Worm (Caenorhabditis elegans) whole organism, L2 larva: ENCODE results near the gene mecr-1.
A peak's percentile ranks its signal among the peaks of the same experiment; 100 is the strongest.

ENCODE experiments used
- C34F6.9 ChIP-seq: fragments of 150-350 bp; optimal IDR thresholded peaks from 2 replicates; lab custom pipeline; 2014; ENCODE audit warnings: missing biosample characterization, missing genetic modification characterization
- F13H6.1 ChIP-seq: sonication (generic microtip); optimal IDR thresholded peaks from 2 replicates; lab custom pipeline; 2016; ENCODE audit warnings: missing genetic modification characterization, missing compliant biosample characterization
- R02D3.7 ChIP-seq: fragments of 150-350 bp; optimal IDR thresholded peaks from 2 replicates; lab custom pipeline; 2014; ENCODE audit warnings: missing biosample characterization, missing genetic modification characterization
- Y55F3AM.14 ChIP-seq: fragments of 200-800 bp; sonication (Bioruptor generic); optimal IDR thresholded peaks from 2 replicates; lab custom pipeline; 2018; ENCODE audit warnings: mild to moderate bottlenecking, missing genetic modification characterization, missing compliant biosample characterization
- ZK546.5 ChIP-seq: sonication (generic microtip); optimal IDR thresholded peaks from 2 replicates; lab custom pipeline; 2017; ENCODE audit warnings: missing biosample characterization, missing genetic modification characterization
- alr-1 ChIP-seq: fragments of 150-350 bp; optimal IDR thresholded peaks from 2 replicates; lab custom pipeline; 2014; ENCODE audit warnings: missing biosample characterization, missing genetic modification characterization
- aly-2 ChIP-seq: fragments of 150-350 bp; optimal IDR thresholded peaks from 2 replicates; lab custom pipeline; 2014; ENCODE audit warnings: missing biosample characterization, missing genetic modification characterization
- ama-1 ChIP-seq: fragments of 150-350 bp; optimal IDR thresholded peaks from 2 replicates; lab custom pipeline; 2018; ENCODE audit warnings: inconsistent platforms
- blmp-1 ChIP-seq: sonication (generic microtip); optimal IDR thresholded peaks from 2 replicates; lab custom pipeline; 2017; ENCODE audit warnings: missing genetic modification characterization, mild to moderate bottlenecking, missing compliant biosample characterization, antibody characterized with exemption, moderate library complexity; ENCODE audit not compliant: insufficient read depth
- ceh-16 ChIP-seq: fragments of 150-350 bp; optimal IDR thresholded peaks from 2 replicates; lab custom pipeline; 2014; ENCODE audit warnings: missing biosample characterization, missing genetic modification characterization
- ceh-82 ChIP-seq: fragments of 150-350 bp; optimal IDR thresholded peaks from 2 replicates; lab custom pipeline; 2014; ENCODE audit warnings: missing biosample characterization, missing genetic modification characterization
- crh-2 ChIP-seq: sonication (generic microtip); optimal IDR thresholded peaks from 2 replicates; lab custom pipeline; 2017; ENCODE audit warnings: missing biosample characterization, missing genetic modification characterization
- dmd-4 ChIP-seq: sonication (generic microtip); optimal IDR thresholded peaks from 2 replicates; lab custom pipeline; 2017; ENCODE audit warnings: missing biosample characterization, missing genetic modification characterization
- elt-1 ChIP-seq: fragments of 150-350 bp; optimal IDR thresholded peaks from 2 replicates; lab custom pipeline; 2014; ENCODE audit warnings: missing biosample characterization, missing genetic modification characterization
- fos-1 ChIP-seq: fragments of 150-350 bp; optimal IDR thresholded peaks from 2 replicates; lab custom pipeline; 2014; ENCODE audit warnings: missing biosample characterization, missing genetic modification characterization
- gmeb-1 ChIP-seq: fragments of 150-350 bp; optimal IDR thresholded peaks from 2 replicates; lab custom pipeline; 2014; ENCODE audit warnings: missing biosample characterization, missing genetic modification characterization
- lin-11 ChIP-seq: fragments of 150-350 bp; sonication (generic microtip); optimal IDR thresholded peaks from 2 replicates; lab custom pipeline; 2014; ENCODE audit warnings: missing biosample characterization, missing genetic modification characterization, inconsistent platforms, mixed read lengths
- lin-13 ChIP-seq: fragments of 150-350 bp; optimal IDR thresholded peaks from 2 replicates; lab custom pipeline; 2014; ENCODE audit warnings: missing biosample characterization, missing genetic modification reagents, missing genetic modification characterization
- lin-39 ChIP-seq: fragments of 150-350 bp; optimal IDR thresholded peaks from 2 replicates; lab custom pipeline; 2014; ENCODE audit warnings: missing biosample characterization, missing genetic modification reagents, missing genetic modification characterization
- lsy-2 ChIP-seq, 2 experiments: fragments of 150-350 bp in 1 of 2; sonication (generic microtip) in 1 of 2; optimal IDR thresholded peaks; 2 replicates each; lab custom pipeline; 2014 to 2017; ENCODE audit warnings: missing biosample characterization in 2 of 2, missing genetic modification characterization in 2 of 2
- mab-5 ChIP-seq: fragments of 150-350 bp; optimal IDR thresholded peaks from 2 replicates; lab custom pipeline; 2014; ENCODE audit warnings: missing biosample characterization, missing genetic modification characterization
- mbf-1 ChIP-seq: sonication (generic microtip); optimal IDR thresholded peaks from 2 replicates; lab custom pipeline; 2017; ENCODE audit warnings: missing biosample characterization, missing genetic modification characterization
- mdl-1 ChIP-seq, 2 experiments: fragments of 150-350 bp in 1 of 2; sonication (generic microtip) in 1 of 2; optimal IDR thresholded peaks; 2 replicates each; lab custom pipeline; 2017; ENCODE audit warnings: missing biosample characterization in 2 of 2, missing genetic modification characterization in 2 of 2
- nhr-10 ChIP-seq: sonication (generic microtip); optimal IDR thresholded peaks from 2 replicates; lab custom pipeline; 2017; ENCODE audit warnings: missing biosample characterization, missing genetic modification characterization
- nhr-129 ChIP-seq: fragments of 150-350 bp; optimal IDR thresholded peaks from 2 replicates; lab custom pipeline; 2014; ENCODE audit warnings: missing biosample characterization, missing genetic modification characterization
- nhr-21 ChIP-seq: fragments of 150-350 bp; optimal IDR thresholded peaks from 2 replicates; lab custom pipeline; 2014; ENCODE audit warnings: missing biosample characterization, missing genetic modification characterization
- nhr-23 ChIP-seq: fragments of 150-350 bp; optimal IDR thresholded peaks from 2 replicates; lab custom pipeline; 2014; ENCODE audit warnings: missing biosample characterization, missing genetic modification reagents, missing genetic modification characterization
- nhr-237 ChIP-seq: fragments of 150-350 bp; optimal IDR thresholded peaks from 2 replicates; lab custom pipeline; 2014; ENCODE audit warnings: missing biosample characterization, missing genetic modification characterization
- nhr-25 ChIP-seq: fragments of 150-350 bp; sonication (generic microtip); optimal IDR thresholded peaks from 3 replicates; lab custom pipeline; 2014; ENCODE audit warnings: missing biosample characterization, missing genetic modification characterization
- nhr-6 ChIP-seq: fragments of 150-350 bp; optimal IDR thresholded peaks from 2 replicates; lab custom pipeline; 2014; ENCODE audit warnings: missing biosample characterization, missing genetic modification characterization
- peb-1 ChIP-seq: fragments of 150-350 bp; optimal IDR thresholded peaks from 2 replicates; lab custom pipeline; 2014; ENCODE audit warnings: missing biosample characterization, missing genetic modification characterization
- sem-4 ChIP-seq: fragments of 150-350 bp; optimal IDR thresholded peaks from 2 replicates; lab custom pipeline; 2014; ENCODE audit warnings: missing biosample characterization, missing genetic modification reagents, missing genetic modification characterization
- skn-1 ChIP-seq: sonication (generic microtip); optimal IDR thresholded peaks from 2 replicates; lab custom pipeline; 2017; ENCODE audit warnings: missing biosample characterization, missing genetic modification characterization
- sma-3 ChIP-seq: sonication (generic microtip); optimal IDR thresholded peaks from 2 replicates; lab custom pipeline; 2016; ENCODE audit warnings: missing genetic modification reagents, missing genetic modification characterization, missing compliant biosample characterization
- sma-9 ChIP-seq, 2 experiments: fragments of 150-350 bp in 1 of 2; sonication (generic microtip) in 1 of 2; optimal IDR thresholded peaks; 2 replicates each; lab custom pipeline; 2014 to 2016; ENCODE audit warnings: missing genetic modification characterization in 2 of 2, mild to moderate bottlenecking in 1 of 2, missing biosample characterization in 1 of 2, missing compliant biosample characterization in 1 of 2, missing genetic modification reagents in 1 of 2, moderate library complexity in 1 of 2
- snpc-4 ChIP-seq: fragments of 150-350 bp; optimal IDR thresholded peaks from 2 replicates; lab custom pipeline; 2014; ENCODE audit warnings: missing biosample characterization, missing genetic modification characterization
- unc-39 ChIP-seq: fragments of 150-350 bp; optimal IDR thresholded peaks from 2 replicates; lab custom pipeline; 2014; ENCODE audit warnings: missing biosample characterization, missing genetic modification characterization
- unc-55 ChIP-seq: fragments of 150-350 bp; sonication (generic microtip); optimal IDR thresholded peaks from 3 replicates; lab custom pipeline; 2014; ENCODE audit warnings: missing biosample characterization, missing genetic modification reagents, missing genetic modification characterization
- unc-62 ChIP-seq: fragments of 150-350 bp; optimal IDR thresholded peaks from 2 replicates; lab custom pipeline; 2014; ENCODE audit warnings: missing biosample characterization, missing genetic modification reagents, missing genetic modification characterization
- zag-1 ChIP-seq: fragments of 150-350 bp; optimal IDR thresholded peaks from 2 replicates; lab custom pipeline; 2014; ENCODE audit warnings: missing biosample characterization, missing genetic modification characterization
- ztf-1 ChIP-seq: fragments of 200-800 bp; sonication (Bioruptor generic); conservative IDR thresholded peaks from 2 replicates; pipeline ENCODE4 v1.3.6; 2022; ENCODE audit warnings: missing genetic modification characterization, missing compliant biosample characterization
- ztf-11 ChIP-seq: sonication (generic microtip); optimal IDR thresholded peaks from 2 replicates; lab custom pipeline; 2017; ENCODE audit warnings: missing biosample characterization, missing genetic modification characterization
- ztf-4 ChIP-seq: fragments of 150-350 bp; optimal IDR thresholded peaks from 2 replicates; lab custom pipeline; 2014; ENCODE audit warnings: missing biosample characterization, missing genetic modification characterization

Gene mecr-1

ce11 chrII:13198845-13199244 lies 11.7 kb upstream of the mecr-1 start:
- TF ChIP-seq nhr-129 (tag; lab: Kevin White, UChicago), result no peak
- no peak for TF ChIP-seq alr-1 (tag; lab: Kevin White, UChicago)
- TF ChIP-seq ceh-16 (tag; lab: Kevin White, UChicago), result no peak
- TF ChIP-seq mdl-1 (tag; optimal IDR thresholded peaks at IDR 0.05; lab: Kevin White, UChicago), result no peak
- TF ChIP-seq peb-1, result no peak
- no peak for TF ChIP-seq nhr-10 (tag; lab: Kevin White, UChicago)
- no peak for TF ChIP-seq crh-2 (tag; lab: Kevin White, UChicago)
- no peak for TF ChIP-seq ztf-11 (tag; lab: Kevin White, UChicago)
- TF ChIP-seq sma-3 (GFP tag; lab: Kevin White, UChicago), result no peak
- no peak for TF ChIP-seq snpc-4 (tag; lab: Kevin White, UChicago)
- TF ChIP-seq dmd-4 (tag; lab: Kevin White, UChicago), result no peak
- TF ChIP-seq F13H6.1 (tag; lab: Kevin White, UChicago), result no peak
- no peak for TF ChIP-seq ama-1
- no peak for TF ChIP-seq lin-39 (tag; lab: Kevin White, UChicago)
- TF ChIP-seq gmeb-1, result no peak
- TF ChIP-seq nhr-6, result no peak
- no peak for TF ChIP-seq lin-13 (GFP tag; lab: Kevin White, UChicago)
- no peak for TF ChIP-seq sem-4 (tag; lab: Kevin White, UChicago)
- TF ChIP-seq lin-11 (tag; lab: Kevin White, UChicago), result no peak

ce11 chrII:13196689-13197280 lies 9.7 kb upstream of the mecr-1 start:
- no peak for TF ChIP-seq unc-62 (GFP tag; lab: Kevin White, UChicago)
- no peak for TF ChIP-seq sma-3 (GFP tag; lab: Kevin White, UChicago)
- peak; percentile 64 for TF ChIP-seq nhr-129 (tag; lab: Kevin White, UChicago)
- TF ChIP-seq sem-4 (tag; lab: Kevin White, UChicago), result peak; percentile 13
- peak; percentile 28 for TF ChIP-seq C34F6.9 (tag; lab: Kevin White, UChicago)
- TF ChIP-seq elt-1 (tag; lab: Kevin White, UChicago), result no peak
- no peak for TF ChIP-seq ztf-11 (tag; lab: Kevin White, UChicago)
- peak; percentile 22 for TF ChIP-seq F13H6.1 (tag; lab: Kevin White, UChicago)
- TF ChIP-seq unc-55 (GFP tag; lab: Kevin White, UChicago), result peak; percentile 35
- TF ChIP-seq lsy-2 (tag; optimal IDR thresholded peaks at IDR 0.05; lab: Kevin White, UChicago), result peak in 1 of 2 experiments; percentile 23
- TF ChIP-seq fos-1 (tag; lab: Kevin White, UChicago), result peak; percentile 69
- TF ChIP-seq nhr-21 (tag; lab: Kevin White, UChicago), result no peak

DNA sequence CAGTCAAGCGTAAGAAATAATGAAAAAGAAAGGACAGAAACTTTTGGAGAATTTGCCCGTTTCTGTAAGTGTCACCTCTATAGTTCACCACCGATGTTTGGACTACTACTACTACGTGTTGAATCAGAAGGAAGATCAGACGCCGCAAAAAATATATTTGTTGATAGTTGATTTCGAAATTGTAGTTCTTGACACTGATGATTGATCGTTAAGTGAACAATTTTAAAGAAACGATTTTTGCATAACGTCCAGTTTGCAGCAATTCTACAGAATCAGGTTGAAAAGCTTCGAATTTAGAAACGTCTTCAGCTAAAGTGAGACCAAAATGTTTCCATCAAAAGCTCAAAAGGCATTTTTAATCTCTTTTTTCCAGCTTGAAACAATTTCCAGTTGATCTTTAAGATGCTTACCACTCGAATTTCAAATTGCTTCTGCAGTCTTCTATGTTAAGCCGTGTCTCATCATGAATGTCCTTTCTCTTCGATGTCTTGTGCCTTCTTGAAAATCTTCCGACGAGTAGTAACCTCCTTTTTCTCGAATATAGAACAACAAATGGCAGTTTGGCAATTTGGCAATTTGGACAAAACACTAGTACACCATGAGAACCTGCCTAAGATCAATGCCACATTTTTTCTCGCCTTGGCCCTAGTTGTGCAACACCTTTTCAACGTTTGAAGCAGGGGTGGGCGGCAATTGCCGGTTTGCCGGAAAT lies 8.7 kb upstream of the mecr-1 start:
- TF ChIP-seq nhr-237, result no peak
- peak; percentile 10 for TF ChIP-seq nhr-25

- TF ChIP-seq ZK546.5 (tag; lab: Kevin White, UChicago) (no peak), aly-2 (tag; lab: Kevin White, UChicago) (no peak), sma-3 (GFP tag; lab: Kevin White, UChicago) (peak; percentile 0), lin-11 (tag; lab: Kevin White, UChicago) (no peak), Y55F3AM.14 (GFP tag; lab: Kevin White, UChicago) (no peak), lin-13 (GFP tag; lab: Kevin White, UChicago) (peak; percentile 69), nhr-23 (no peak), nhr-237 (no peak), unc-55 (GFP tag; lab: Kevin White, UChicago) (peak; percentile 63), dmd-4 (tag; lab: Kevin White, UChicago) (no peak), ceh-82 (tag; lab: Kevin White, UChicago) (no peak), mab-5 (tag; lab: Kevin White, UChicago) (peak; percentile 49), sma-9 (GFP tag; optimal IDR thresholded peaks at IDR 0.05; lab: Kevin White, UChicago) (peak; percentile 64), sma-9 (tag; optimal IDR thresholded peaks at IDR 0.05; lab: Kevin White, UChicago) (no peak), ama-1 (no peak), unc-62 (GFP tag; lab: Kevin White, UChicago) (no peak), zag-1 (tag; lab: Kevin White, UChicago) (peak; percentile 37), mbf-1 (tag; lab: Kevin White, UChicago) (no peak), blmp-1 (tag; lab: Kevin White, UChicago) (no peak), ceh-16 (tag; lab: Kevin White, UChicago) (no peak), ztf-1 (GFP tag; lab: Robert Waterston, UW) (no peak), nhr-25 (peak; percentile 5), ztf-4 (tag; lab: Kevin White, UChicago) (no peak), mdl-1 (tag; optimal IDR thresholded peaks at IDR 0.05; lab: Kevin White, UChicago) (no peak), sem-4 (tag; lab: Kevin White, UChicago) (peak; percentile 73), elt-1 (tag; lab: Kevin White, UChicago) (no peak), nhr-129 (tag; lab: Kevin White, UChicago) (peak; percentile 87), F13H6.1 (tag; lab: Kevin White, UChicago) (peak; percentile 66), unc-39 (tag; lab: Kevin White, UChicago) (no peak), fos-1 (tag; lab: Kevin White, UChicago) (peak; percentile 80), skn-1 (tag; lab: Kevin White, UChicago) (no peak), R02D3.7 (tag; lab: Kevin White, UChicago) (no peak), nhr-6 (peak; percentile 58)
These were observed 8.0 kb upstream of the mecr-1 start, which contains the start of gene lec-1 for ce11 chrII:13195163-13195562. lec-1 (plus strand) TSS chrII:13195549.
